Fruit fly (Drosophila melanogaster) whole organism, embryonic: ENCODE measurements around the gene CG31431.

Source experiments
- Ada2b ChIP-seq: fragments of 200-800 bp; sonication (Bioruptor generic); IDR thresholded peaks from 2 replicates; pipeline ENCODE4 v1.3.6; 2022; ENCODE audit warnings: missing biosample characterization, missing genetic modification characterization
- Bgb ChIP-seq: fragments of 200-800 bp; sonication (Bioruptor generic); IDR thresholded peaks from 2 replicates; pipeline ENCODE4 v1.3.6; 2022; ENCODE audit warnings: missing biosample characterization, missing genetic modification characterization; ENCODE audit not compliant: partially characterized antibody
- CG11504 ChIP-seq: fragments of 200-800 bp; sonication (Bioruptor generic); optimal IDR thresholded peaks from 3 replicates; lab custom pipeline; 2019; ENCODE audit warnings: missing biosample characterization, mild to moderate bottlenecking, missing genetic modification characterization, moderate library complexity
- CG12659 ChIP-seq: fragments of 200-800 bp; sonication (Bioruptor generic); optimal IDR thresholded peaks from 3 replicates; lab custom pipeline; 2017; ENCODE audit warnings: mild to moderate bottlenecking, missing biosample characterization, missing genetic modification reagents, missing genetic modification characterization
- CG15601 ChIP-seq: fragments of 200-800 bp; sonication (Bioruptor generic); optimal IDR thresholded peaks from 3 replicates; lab custom pipeline; 2019; ENCODE audit warnings: missing biosample characterization, mild to moderate bottlenecking, missing genetic modification characterization, moderate library complexity
- CG1602 ChIP-seq: fragments of 200-800 bp; sonication (Bioruptor generic); optimal IDR thresholded peaks from 3 replicates; lab custom pipeline; 2016; ENCODE audit warnings: missing biosample characterization, missing genetic modification characterization
- CG16863 ChIP-seq: fragments of 200-800 bp; sonication (Bioruptor generic); optimal IDR thresholded peaks from 3 replicates; lab custom pipeline; 2016; ENCODE audit warnings: missing biosample characterization, missing genetic modification characterization
- CG17359 ChIP-seq: fragments of 200-800 bp; sonication (Bioruptor generic); optimal IDR thresholded peaks from 3 replicates; lab custom pipeline; 2018; ENCODE audit warnings: missing biosample characterization, mild to moderate bottlenecking, missing genetic modification characterization, moderate library complexity
- CG17361 ChIP-seq: fragments of 200-800 bp; sonication (Bioruptor generic); IDR thresholded peaks from 3 replicates; pipeline ENCODE4 v1.3.6; 2022; ENCODE audit warnings: missing biosample characterization, missing genetic modification characterization
- CG17568 ChIP-seq: fragments of 200-800 bp; sonication (Bioruptor generic); optimal IDR thresholded peaks from 2 replicates; lab custom pipeline; 2018; ENCODE audit warnings: missing biosample characterization, mild to moderate bottlenecking, missing genetic modification characterization, moderate library complexity
- CG18262 ChIP-seq: fragments of 200-800 bp; optimal IDR thresholded peaks from 3 replicates; lab custom pipeline; 2019; ENCODE audit warnings: missing biosample characterization, mild to moderate bottlenecking, missing genetic modification characterization, moderate library complexity
- CG18599 ChIP-seq: fragments of 200-800 bp; sonication (Bioruptor generic); optimal IDR thresholded peaks from 3 replicates; lab custom pipeline; 2017; ENCODE audit warnings: missing biosample characterization, missing genetic modification characterization, mild to moderate bottlenecking, moderate library complexity, missing genetic modification reagents
- CG2712 ChIP-seq: fragments of 200-800 bp; optimal IDR thresholded peaks from 3 replicates; lab custom pipeline; 2019; ENCODE audit warnings: missing biosample characterization, mild to moderate bottlenecking, missing genetic modification characterization, moderate library complexity
- CG30403 ChIP-seq: fragments of 200-800 bp; sonication (Bioruptor generic); optimal IDR thresholded peaks from 3 replicates; lab custom pipeline; 2016; ENCODE audit warnings: missing biosample characterization, missing genetic modification characterization
- CG31365 ChIP-seq: fragments of 200-800 bp; sonication (Bioruptor generic); optimal IDR thresholded peaks from 2 replicates; lab custom pipeline; 2018; ENCODE audit warnings: missing biosample characterization, mild to moderate bottlenecking, missing genetic modification characterization
- CG32532 ChIP-seq: fragments of 200-800 bp; sonication (Bioruptor generic); IDR thresholded peaks from 2 replicates; pipeline ENCODE4 v1.3.6; 2022; ENCODE audit warnings: missing biosample characterization, missing genetic modification characterization
- CG4424 ChIP-seq: fragments of 200-800 bp; sonication (Bioruptor generic); optimal IDR thresholded peaks from 3 replicates; lab custom pipeline; 2016; ENCODE audit warnings: missing biosample characterization, missing genetic modification characterization
- CG4617 ChIP-seq: fragments of 200-800 bp; sonication (Bioruptor generic); optimal IDR thresholded peaks from 3 replicates; lab custom pipeline; 2016; ENCODE audit warnings: missing biosample characterization, missing genetic modification characterization, borderline replicate concordance
- CG5180 ChIP-seq: fragments of 200-800 bp; sonication (Bioruptor generic); optimal IDR thresholded peaks from 3 replicates; lab custom pipeline; 2017; ENCODE audit warnings: missing biosample characterization, missing genetic modification characterization, mild to moderate bottlenecking, moderate library complexity, missing genetic modification reagents
- CG5953 ChIP-seq: fragments of 200-800 bp; sonication (Bioruptor generic); IDR thresholded peaks from 2 replicates; pipeline ENCODE4 v1.3.6; 2022; ENCODE audit warnings: missing biosample characterization, missing genetic modification characterization
- CG6689 ChIP-seq: fragments of 200-800 bp; sonication (Bioruptor generic); IDR thresholded peaks from 2 replicates; pipeline ENCODE4 v1.3.6; 2022; ENCODE audit warnings: missing biosample characterization, missing genetic modification characterization
- CG6854 ChIP-seq: fragments of 200-800 bp; sonication (Bioruptor generic); optimal IDR thresholded peaks from 3 replicates; lab custom pipeline; 2017; ENCODE audit warnings: missing biosample characterization, mild to moderate bottlenecking, missing genetic modification characterization
- CG7745 ChIP-seq: fragments of 200-800 bp; sonication (Bioruptor generic); optimal IDR thresholded peaks from 2 replicates; lab custom pipeline; 2018; ENCODE audit warnings: missing biosample characterization, mild to moderate bottlenecking, missing genetic modification characterization, moderate library complexity
- CG7786 ChIP-seq: fragments of 200-800 bp; sonication (Bioruptor generic); optimal IDR thresholded peaks from 2 replicates; lab custom pipeline; 2016; ENCODE audit warnings: missing biosample characterization, missing genetic modification characterization
- CG9876 ChIP-seq: fragments of 200-800 bp; sonication (Bioruptor generic); optimal IDR thresholded peaks from 2 replicates; lab custom pipeline; 2016; ENCODE audit warnings: missing biosample characterization, missing genetic modification characterization
- CHES-1-like ChIP-seq: fragments of 200-800 bp; sonication (Bioruptor generic); optimal IDR thresholded peaks from 2 replicates; lab custom pipeline; 2016; ENCODE audit warnings: missing biosample characterization, missing genetic modification characterization
- Dek ChIP-seq: fragments of 200-800 bp; sonication (Bioruptor generic); optimal IDR thresholded peaks from 3 replicates; lab custom pipeline; 2019; ENCODE audit warnings: missing biosample characterization, mild to moderate bottlenecking, missing genetic modification characterization, moderate library complexity
- Dref ChIP-seq: fragments of 200-800 bp; sonication (Bioruptor generic); IDR thresholded peaks from 2 replicates; pipeline ENCODE4 v1.3.6; 2022; ENCODE audit warnings: missing biosample characterization, missing genetic modification characterization
- Hsf ChIP-seq: fragments of 200-800 bp; sonication (Bioruptor generic); optimal IDR thresholded peaks from 3 replicates; lab custom pipeline; 2016; ENCODE audit warnings: missing biosample characterization, missing genetic modification characterization
- Lhr ChIP-seq: fragments of 200-800 bp; sonication (Bioruptor generic); optimal IDR thresholded peaks from 3 replicates; lab custom pipeline; 2017; ENCODE audit warnings: mild to moderate bottlenecking, missing biosample characterization, missing genetic modification reagents, missing genetic modification characterization
- MESR4 ChIP-seq: fragments of 200-800 bp; sonication (Bioruptor generic); optimal IDR thresholded peaks from 2 replicates; lab custom pipeline; 2018; ENCODE audit warnings: missing biosample characterization, mild to moderate bottlenecking, missing genetic modification characterization, moderate library complexity
- Med ChIP-seq: fragments of 200-800 bp; sonication (Bioruptor generic); peaks from one replicate; lab custom pipeline; 2016; ENCODE audit warnings: missing biosample characterization, missing genetic modification characterization, mild to moderate bottlenecking, inconsistent platforms, moderate library complexity
- Mes4 ChIP-seq: fragments of 200-800 bp; sonication (Bioruptor generic); optimal IDR thresholded peaks from 2 replicates; lab custom pipeline; 2016; ENCODE audit warnings: missing biosample characterization, missing genetic modification characterization
- Nf-YA ChIP-seq: fragments of 200-800 bp; sonication (Bioruptor generic); IDR thresholded peaks from 2 replicates; pipeline ENCODE4 v1.3.6; 2022; ENCODE audit warnings: missing biosample characterization, missing genetic modification characterization
- Sox100B ChIP-seq: fragments of 200-800 bp; sonication (Bioruptor generic); optimal IDR thresholded peaks from 3 replicates; lab custom pipeline; 2018; ENCODE audit warnings: missing biosample characterization, mild to moderate bottlenecking, missing genetic modification characterization
- crol ChIP-seq: fragments of 200-800 bp; sonication (Bioruptor generic); IDR thresholded peaks from 2 replicates; pipeline ENCODE4 v1.3.6; 2022; ENCODE audit warnings: missing biosample characterization, missing genetic modification characterization
- dpn ChIP-seq, 2 experiments: fragments of 200-800 bp; sonication (Bioruptor generic); optimal IDR thresholded peaks; 3 replicates each; lab custom pipeline; 2016; ENCODE audit warnings: missing biosample characterization in 2 of 2, missing genetic modification characterization in 2 of 2
- ems ChIP-seq: fragments of 200-800 bp; sonication (Bioruptor generic); optimal IDR thresholded peaks from 3 replicates; lab custom pipeline; 2016; ENCODE audit warnings: missing biosample characterization, missing genetic modification characterization
- gfzf ChIP-seq: fragments of 200-800 bp; sonication (Bioruptor generic); optimal IDR thresholded peaks from 2 replicates; lab custom pipeline; 2016; ENCODE audit warnings: missing biosample characterization, mild to moderate bottlenecking, missing genetic modification characterization, moderate library complexity
- h ChIP-seq: fragments of >200 bp; optimal IDR thresholded peaks from 2 replicates; lab custom pipeline; 2017
- lmd ChIP-seq: fragments of 200-800 bp; sonication (Bioruptor generic); IDR thresholded peaks from 2 replicates; pipeline ENCODE4 v1.3.6; 2022; ENCODE audit warnings: missing biosample characterization, missing genetic modification characterization
- mirr ChIP-seq: fragments of 200-800 bp; sonication (Bioruptor generic); optimal IDR thresholded peaks from 3 replicates; lab custom pipeline; 2018; ENCODE audit warnings: missing biosample characterization, mild to moderate bottlenecking, missing genetic modification characterization
- rib ChIP-seq: fragments of 200-800 bp; sonication (Bioruptor generic); IDR thresholded peaks from 2 replicates; pipeline ENCODE4 v1.3.6; 2022; ENCODE audit warnings: missing biosample characterization, missing genetic modification characterization
- sc ChIP-seq, 3 experiments: fragments of >200 bp in 2 of 3; fragments of 200-800 bp in 1 of 3; sonication (Bioruptor generic) in 1 of 3; optimal IDR thresholded peaks; 2 replicates in 2 of 3; 3 replicates in 1 of 3; lab custom pipeline; 2017; ENCODE audit warnings: mild to moderate bottlenecking in 1 of 3, missing biosample characterization in 1 of 3, missing genetic modification characterization in 1 of 3, missing genetic modification reagents in 1 of 3
- sqz ChIP-seq: fragments of 200-800 bp; sonication (Bioruptor generic); optimal IDR thresholded peaks from 3 replicates; lab custom pipeline; 2018; ENCODE audit warnings: missing biosample characterization, mild to moderate bottlenecking, missing genetic modification characterization
- sr ChIP-seq: fragments of 200-800 bp; sonication (Bioruptor generic); IDR thresholded peaks from 3 replicates; pipeline ENCODE4 v1.3.6; 2022; ENCODE audit warnings: missing biosample characterization, missing genetic modification characterization
- tna ChIP-seq: fragments of 200-800 bp; sonication (Bioruptor generic); IDR thresholded peaks from 2 replicates; pipeline ENCODE4 v1.3.6; 2022; ENCODE audit warnings: missing biosample characterization, missing genetic modification characterization; ENCODE audit not compliant: partially characterized antibody
- trh ChIP-seq: fragments of 200-800 bp; sonication (Bioruptor generic); optimal IDR thresholded peaks from 2 replicates; lab custom pipeline; 2016; ENCODE audit warnings: missing biosample characterization, missing genetic modification characterization
- zen ChIP-seq: fragments of 200-800 bp; sonication (Bioruptor generic); optimal IDR thresholded peaks from 3 replicates; lab custom pipeline; 2018; ENCODE audit warnings: missing biosample characterization, mild to moderate bottlenecking, missing genetic modification characterization, moderate library complexity

CG31431 gene

dm6 chr3R:21835388-21836200, 34.9 kb upstream of the CG31431 start (continued):
- TF ChIP-seq CG9876 (no peak), CG11504 (tag; lab: Kevin White, UChicago) (peak; percentile 26), Nf-YA (no peak), CG18262 (tag; lab: Kevin White, UChicago) (peak; percentile 29), CG5953 (GFP tag; lab: Robert Waterston, UW) (0 out of 2 replicates have a peak, but pooled peaks have one; percentile 14), Lhr (GFP tag; lab: Kevin White, UChicago) (peak; percentile 29), MESR4 (no peak), CG17359 (tag; lab: Kevin White, UChicago) (peak; percentile 2), ems (no peak), crol (GFP tag; lab: Robert Waterston, UW) (peak; percentile 75), CG4617 (no peak), CG6689 (GFP tag; lab: Robert Waterston, UW) (no peak), Sox100B (GFP tag; lab: Kevin White, UChicago) (no peak), Mes4 (GFP tag; lab: Kevin White, UChicago) (no peak), CG7786 (no peak), tna (0 out of 2 replicates have a peak, but pooled peaks have one; percentile 34), CG1602 (peak; percentile 11), CHES-1-like (GFP tag; lab: Kevin White, UChicago) (no peak), zen (tag; lab: Kevin White, UChicago) (no peak), CG30403 (GFP tag; lab: Kevin White, UChicago) (no peak), CG32532 (GFP tag; lab: Robert Waterston, UW) (no peak), dpn (GFP tag; optimal IDR thresholded peaks at IDR 0.05; lab: Kevin White, UChicago) (no peak), CG31365 (tag; lab: Kevin White, UChicago) (no peak), CG16863 (GFP tag; lab: Kevin White, UChicago) (no peak), mirr (GFP tag; lab: Kevin White, UChicago) (no peak), CG6854 (no peak), CG15601 (tag; lab: Kevin White, UChicago) (no peak), trh (GFP tag; lab: Kevin White, UChicago) (no peak), Med (GFP tag; lab: Kevin White, UChicago) (peak; percentile 30), h (no peak), CG2712 (peak; percentile 17), CG7745 (tag; lab: Kevin White, UChicago) (no peak), rib (0 out of 2 replicates have a peak, but pooled peaks have one; percentile 40), CG17361 (GFP tag; lab: Robert Waterston, UW) (peak; percentile 44; the same call in 1 of the 3 replicates), sqz (no peak), CG5180 (no peak), CG17568 (no peak), sr (GFP tag; lab: Robert Waterston, UW) (peak; percentile 64; the same call in 1 of the 3 replicates), Hsf (GFP tag; lab: Kevin White, UChicago) (no peak), sc (optimal IDR thresholded peaks at IDR 0.05; lab: Kevin White, UChicago) (no peak), sc (GFP tag; optimal IDR thresholded peaks at IDR 0.05; lab: Kevin White, UChicago) (peak; percentile 16), Ada2b (no peak), lmd (no peak), Bgb (GFP tag; lab: Robert Waterston, UW) (no peak), CG18599 (GFP tag; lab: Kevin White, UChicago) (no peak), CG12659 (GFP tag; lab: Kevin White, UChicago) (no peak), Dek (no peak), CG4424 (no peak), gfzf (GFP tag; lab: Kevin White, UChicago) (no peak), Dref (no peak)
